Worm (Caenorhabditis elegans) whole organism, L2 larva: ENCODE results near the gene rpc-2.
A peak's percentile ranks its signal among the peaks of the same experiment; 100 is the strongest.

Experiments used
- alr-1 ChIP-seq: fragments of 150-350 bp; optimal IDR thresholded peaks from 2 replicates; lab custom pipeline; 2014; ENCODE audit warnings: missing biosample characterization, missing genetic modification characterization
- ceh-16 ChIP-seq: fragments of 150-350 bp; optimal IDR thresholded peaks from 2 replicates; lab custom pipeline; 2014; ENCODE audit warnings: missing biosample characterization, missing genetic modification characterization
- lsy-2 ChIP-seq, 2 experiments: fragments of 150-350 bp in 1 of 2; sonication (generic microtip) in 1 of 2; optimal IDR thresholded peaks; 2 replicates each; lab custom pipeline; 2014 to 2017; ENCODE audit warnings: missing biosample characterization in 2 of 2, missing genetic modification characterization in 2 of 2
- mbf-1 ChIP-seq: sonication (generic microtip); optimal IDR thresholded peaks from 2 replicates; lab custom pipeline; 2017; ENCODE audit warnings: missing biosample characterization, missing genetic modification characterization
- nhr-12 ChIP-seq: fragments of 150-350 bp; optimal IDR thresholded peaks from 2 replicates; lab custom pipeline; 2014; ENCODE audit warnings: missing biosample characterization, missing genetic modification characterization
- nhr-6 ChIP-seq: fragments of 150-350 bp; optimal IDR thresholded peaks from 2 replicates; lab custom pipeline; 2014; ENCODE audit warnings: missing biosample characterization, missing genetic modification characterization
- unc-39 ChIP-seq: fragments of 150-350 bp; optimal IDR thresholded peaks from 2 replicates; lab custom pipeline; 2014; ENCODE audit warnings: missing biosample characterization, missing genetic modification characterization

DNA sequence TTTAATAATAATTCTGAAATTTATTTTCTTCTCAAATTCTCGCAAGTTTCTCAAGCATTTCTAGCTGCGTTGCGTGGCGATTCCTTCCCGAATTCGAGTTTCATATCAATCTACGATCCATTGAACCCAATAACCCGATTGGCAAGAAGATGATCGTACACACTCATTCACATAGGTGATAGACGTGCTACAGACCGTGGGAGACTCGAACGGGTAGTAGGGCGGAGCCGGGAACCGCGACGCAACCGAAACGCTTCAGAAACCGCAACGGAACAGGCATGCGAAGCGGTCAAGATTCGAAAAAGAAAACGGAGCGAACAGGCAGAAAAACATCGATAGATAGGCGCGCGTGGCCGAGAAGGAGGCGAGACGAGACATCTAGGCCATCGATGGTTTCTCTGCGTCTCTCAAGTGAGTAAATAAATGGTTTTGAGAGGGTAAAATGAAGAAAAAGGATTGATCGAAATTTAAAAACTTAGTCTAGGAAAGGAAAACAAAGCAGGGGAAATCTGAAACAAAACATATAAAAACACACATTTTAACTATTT is 46.3 kb downstream of the rpc-2 start, which contains the start of gene madf-11:
- TF ChIP-seq nhr-12, result no peak
- no peak for TF ChIP-seq alr-1 (tag; lab: Kevin White, UChicago)
- TF ChIP-seq unc-39 (tag; lab: Kevin White, UChicago), result no peak
- peak; percentile 36 to 81 for TF ChIP-seq lsy-2 (tag; optimal IDR thresholded peaks at IDR 0.05; lab: Kevin White, UChicago)
- TF ChIP-seq ceh-16 (tag; lab: Kevin White, UChicago), result no peak
- no peak for TF ChIP-seq nhr-6 (tag; lab: Kevin White, UChicago)
- no peak for TF ChIP-seq mbf-1 (tag; lab: Kevin White, UChicago)
